Fruit fly (Drosophila melanogaster): ENCODE results near the gene Acp63F.

DNA sequence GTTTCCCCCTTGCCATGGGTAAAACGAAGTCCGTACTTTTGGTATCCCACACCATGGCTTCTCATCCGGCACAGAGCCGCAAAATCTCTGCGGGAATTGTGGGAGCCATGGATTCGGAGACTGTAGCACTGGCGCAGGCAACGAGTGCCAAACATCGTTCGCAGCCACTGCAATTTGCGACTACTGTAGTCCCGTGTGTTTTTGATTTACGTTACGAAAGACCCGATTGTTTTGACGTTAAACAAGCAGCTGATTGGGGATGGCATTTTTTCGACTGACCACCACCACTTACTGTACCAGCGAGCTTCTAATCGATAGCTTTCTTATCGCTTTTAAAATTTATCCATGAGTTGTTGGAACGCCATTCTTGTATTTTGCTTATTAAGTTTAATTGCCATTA is 6.2 kb downstream of the Acp63F start, which contains the start of gene CG32262:
- TF ChIP-seq CG8478 (optimal IDR thresholded peaks at IDR 0.05) (no peak), CTCF (optimal IDR thresholded peaks at IDR 0.05) (no peak)

Measured in S2 (cell line).